Fruit fly (Drosophila melanogaster): ENCODE data around the gene Usp14.

- TF ChIP-seq Hr39 (GFP tag; optimal IDR thresholded peaks at IDR 0.05) (no peak), CG7368 (GFP tag; optimal IDR thresholded peaks at IDR 0.05) (no peak), fd85E (GFP tag; optimal IDR thresholded peaks at IDR 0.05) (peak; percentile 7), CG10631 (GFP tag; optimal IDR thresholded peaks at IDR 0.05) (no peak), CG6276 (GFP tag; optimal IDR thresholded peaks at IDR 0.05) (no peak)
These were observed 22.1 kb downstream of the Usp14 start, which contains the start of gene Ufd4 for dm6 chr2L:10292066-10292560.

Measured in whole organism, prepupa.